Worm (Caenorhabditis elegans) whole organism, L2 larva: ENCODE data around the gene Y49E10.16.

Experiments used
- C34F6.9 ChIP-seq: fragments of 150-350 bp; optimal IDR thresholded peaks from 2 replicates; lab custom pipeline; 2014; ENCODE audit warnings: missing biosample characterization, missing genetic modification characterization
- F13H6.1 ChIP-seq: sonication (generic microtip); optimal IDR thresholded peaks from 2 replicates; lab custom pipeline; 2016; ENCODE audit warnings: missing genetic modification characterization, missing compliant biosample characterization
- R02D3.7 ChIP-seq: fragments of 150-350 bp; optimal IDR thresholded peaks from 2 replicates; lab custom pipeline; 2014; ENCODE audit warnings: missing biosample characterization, missing genetic modification characterization
- Y55F3AM.14 ChIP-seq: fragments of 200-800 bp; sonication (Bioruptor generic); optimal IDR thresholded peaks from 2 replicates; lab custom pipeline; 2018; ENCODE audit warnings: mild to moderate bottlenecking, missing genetic modification characterization, missing compliant biosample characterization
- alr-1 ChIP-seq: fragments of 150-350 bp; optimal IDR thresholded peaks from 2 replicates; lab custom pipeline; 2014; ENCODE audit warnings: missing biosample characterization, missing genetic modification characterization
- aly-2 ChIP-seq: fragments of 150-350 bp; optimal IDR thresholded peaks from 2 replicates; lab custom pipeline; 2014; ENCODE audit warnings: missing biosample characterization, missing genetic modification characterization
- ama-1 ChIP-seq: fragments of 150-350 bp; optimal IDR thresholded peaks from 2 replicates; lab custom pipeline; 2018; ENCODE audit warnings: inconsistent platforms
- blmp-1 ChIP-seq: sonication (generic microtip); optimal IDR thresholded peaks from 2 replicates; lab custom pipeline; 2017; ENCODE audit warnings: missing genetic modification characterization, mild to moderate bottlenecking, missing compliant biosample characterization, antibody characterized with exemption, moderate library complexity; ENCODE audit not compliant: insufficient read depth
- ceh-82 ChIP-seq: fragments of 150-350 bp; optimal IDR thresholded peaks from 2 replicates; lab custom pipeline; 2014; ENCODE audit warnings: missing biosample characterization, missing genetic modification characterization
- crh-2 ChIP-seq: sonication (generic microtip); optimal IDR thresholded peaks from 2 replicates; lab custom pipeline; 2017; ENCODE audit warnings: missing biosample characterization, missing genetic modification characterization
- elt-1 ChIP-seq: fragments of 150-350 bp; optimal IDR thresholded peaks from 2 replicates; lab custom pipeline; 2014; ENCODE audit warnings: missing biosample characterization, missing genetic modification characterization
- elt-3 ChIP-seq: sonication (generic microtip); optimal IDR thresholded peaks from 2 replicates; lab custom pipeline; 2017; ENCODE audit warnings: missing biosample characterization, missing genetic modification characterization
- fos-1 ChIP-seq: fragments of 150-350 bp; optimal IDR thresholded peaks from 2 replicates; lab custom pipeline; 2014; ENCODE audit warnings: missing biosample characterization, missing genetic modification characterization
- gmeb-1 ChIP-seq: fragments of 150-350 bp; optimal IDR thresholded peaks from 2 replicates; lab custom pipeline; 2014; ENCODE audit warnings: missing biosample characterization, missing genetic modification characterization
- lin-13 ChIP-seq: fragments of 150-350 bp; optimal IDR thresholded peaks from 2 replicates; lab custom pipeline; 2014; ENCODE audit warnings: missing biosample characterization, missing genetic modification reagents, missing genetic modification characterization
- lsy-2 ChIP-seq, 2 experiments: fragments of 150-350 bp in 1 of 2; sonication (generic microtip) in 1 of 2; optimal IDR thresholded peaks; 2 replicates each; lab custom pipeline; 2014 to 2017; ENCODE audit warnings: missing biosample characterization in 2 of 2, missing genetic modification characterization in 2 of 2
- mab-5 ChIP-seq: fragments of 150-350 bp; optimal IDR thresholded peaks from 2 replicates; lab custom pipeline; 2014; ENCODE audit warnings: missing biosample characterization, missing genetic modification characterization
- mbf-1 ChIP-seq: sonication (generic microtip); optimal IDR thresholded peaks from 2 replicates; lab custom pipeline; 2017; ENCODE audit warnings: missing biosample characterization, missing genetic modification characterization
- nhr-10 ChIP-seq: sonication (generic microtip); optimal IDR thresholded peaks from 2 replicates; lab custom pipeline; 2017; ENCODE audit warnings: missing biosample characterization, missing genetic modification characterization
- nhr-11 ChIP-seq: fragments of 150-350 bp; optimal IDR thresholded peaks from 2 replicates; lab custom pipeline; 2014; ENCODE audit warnings: missing biosample characterization, missing genetic modification characterization
- nhr-12 ChIP-seq: fragments of 150-350 bp; optimal IDR thresholded peaks from 2 replicates; lab custom pipeline; 2014; ENCODE audit warnings: missing biosample characterization, missing genetic modification characterization
- nhr-129 ChIP-seq: fragments of 150-350 bp; optimal IDR thresholded peaks from 2 replicates; lab custom pipeline; 2014; ENCODE audit warnings: missing biosample characterization, missing genetic modification characterization
- nhr-25 ChIP-seq: fragments of 150-350 bp; sonication (generic microtip); optimal IDR thresholded peaks from 3 replicates; lab custom pipeline; 2014; ENCODE audit warnings: missing biosample characterization, missing genetic modification characterization
- nhr-6 ChIP-seq: fragments of 150-350 bp; optimal IDR thresholded peaks from 2 replicates; lab custom pipeline; 2014; ENCODE audit warnings: missing biosample characterization, missing genetic modification characterization
- sma-3 ChIP-seq: sonication (generic microtip); optimal IDR thresholded peaks from 2 replicates; lab custom pipeline; 2016; ENCODE audit warnings: missing genetic modification reagents, missing genetic modification characterization, missing compliant biosample characterization
- sma-9 ChIP-seq, 2 experiments: fragments of 150-350 bp in 1 of 2; sonication (generic microtip) in 1 of 2; optimal IDR thresholded peaks; 2 replicates each; lab custom pipeline; 2014 to 2016; ENCODE audit warnings: missing genetic modification characterization in 2 of 2, mild to moderate bottlenecking in 1 of 2, missing biosample characterization in 1 of 2, missing compliant biosample characterization in 1 of 2, missing genetic modification reagents in 1 of 2, moderate library complexity in 1 of 2
- unc-39 ChIP-seq: fragments of 150-350 bp; optimal IDR thresholded peaks from 2 replicates; lab custom pipeline; 2014; ENCODE audit warnings: missing biosample characterization, missing genetic modification characterization
- unc-55 ChIP-seq: fragments of 150-350 bp; sonication (generic microtip); optimal IDR thresholded peaks from 3 replicates; lab custom pipeline; 2014; ENCODE audit warnings: missing biosample characterization, missing genetic modification reagents, missing genetic modification characterization
- unc-62 ChIP-seq: fragments of 150-350 bp; optimal IDR thresholded peaks from 2 replicates; lab custom pipeline; 2014; ENCODE audit warnings: missing biosample characterization, missing genetic modification reagents, missing genetic modification characterization
- ztf-11 ChIP-seq: sonication (generic microtip); optimal IDR thresholded peaks from 2 replicates; lab custom pipeline; 2017; ENCODE audit warnings: missing biosample characterization, missing genetic modification characterization
- ztf-4 ChIP-seq: fragments of 150-350 bp; optimal IDR thresholded peaks from 2 replicates; lab custom pipeline; 2014; ENCODE audit warnings: missing biosample characterization, missing genetic modification characterization

Y49E10.16 gene

DNA sequence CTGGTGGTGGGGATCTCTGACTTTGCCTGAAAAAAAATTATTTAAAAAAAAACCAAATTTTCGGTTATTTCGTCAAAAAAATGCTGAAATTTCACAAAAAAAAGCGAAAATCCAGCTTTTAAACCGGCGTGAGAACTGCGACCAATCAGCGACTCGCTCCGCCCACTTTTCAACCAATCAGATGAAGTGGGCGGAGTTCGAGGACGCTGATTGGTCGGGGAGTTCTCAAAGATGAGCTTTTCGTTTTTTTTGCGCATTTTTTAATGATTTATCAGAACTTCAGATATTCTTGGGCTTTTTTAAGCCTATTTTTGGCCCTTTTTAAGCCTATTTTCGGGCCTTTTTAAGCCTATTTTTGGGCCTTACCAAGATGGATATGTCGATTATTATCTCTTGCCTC is 10.1 kb upstream of the Y49E10.16 start:
- TF ChIP-seq unc-62 (GFP tag; lab: Kevin White, UChicago) (no peak), elt-1 (tag; lab: Kevin White, UChicago) (no peak)

ce11 chrIII:12421708-12422107 is 8.6 kb upstream of the Y49E10.16 start, which contains the start of gene tat-1:
Gene tat-1 (minus strand): TSS chrIII:12421718.
- TF ChIP-seq R02D3.7 = no peak
- peak; percentile 42 for TF ChIP-seq unc-55
- no peak for TF ChIP-seq nhr-12
- TF ChIP-seq lin-13 (GFP tag; lab: Kevin White, UChicago) = no peak
- TF ChIP-seq C34F6.9 (tag; lab: Kevin White, UChicago) = peak; percentile 2
- no peak for TF ChIP-seq sma-9 (GFP tag; optimal IDR thresholded peaks at IDR 0.05; lab: Kevin White, UChicago)
- no peak for TF ChIP-seq sma-9 (tag; optimal IDR thresholded peaks at IDR 0.05; lab: Kevin White, UChicago)
- no peak for TF ChIP-seq nhr-129 (tag; lab: Kevin White, UChicago)

- no peak for TF ChIP-seq unc-55
- no peak for TF ChIP-seq sma-3
- peak; percentile 76 for TF ChIP-seq nhr-129 (tag; lab: Kevin White, UChicago)
- peak; percentile 97 for TF ChIP-seq fos-1 (tag; lab: Kevin White, UChicago)
- TF ChIP-seq gmeb-1 (tag; lab: Kevin White, UChicago) = peak; percentile 31
- peak; percentile 12 for TF ChIP-seq C34F6.9 (tag; lab: Kevin White, UChicago)
- peak; percentile 45 for TF ChIP-seq F13H6.1
Measured at ce11 chrIII:12424066-12424465, 6.2 kb upstream of the Y49E10.16 start.

DNA sequence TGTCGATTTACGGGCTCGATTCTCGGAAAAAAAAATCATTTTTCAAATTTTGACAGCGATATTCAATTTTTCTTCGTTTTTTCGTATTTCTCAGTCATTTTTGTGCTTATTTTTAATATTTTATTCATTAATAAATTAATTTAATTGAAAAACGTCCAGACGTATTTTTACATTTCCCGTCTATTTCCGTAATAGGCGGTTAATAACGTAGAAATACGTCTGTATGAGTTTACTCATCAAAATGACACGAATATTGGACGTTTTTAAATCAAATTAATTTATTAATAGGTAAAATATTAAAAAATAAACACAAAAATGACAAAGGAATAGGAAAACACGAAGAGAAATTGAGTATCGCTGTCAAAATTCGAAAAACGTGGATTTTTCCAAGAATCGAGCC is 5.6 kb upstream of the Y49E10.16 start:
- TF ChIP-seq nhr-25 (peak; percentile 94), ama-1 (lab: Kevin White, UChicago) (no peak)
- TF ChIP-seq, all 48 proteins: peak for 1

- TF ChIP-seq nhr-10 (tag; lab: Kevin White, UChicago) (no peak), mab-5 (tag; lab: Kevin White, UChicago) (peak; percentile 17), nhr-25 (peak; percentile 52), unc-62 (GFP tag; lab: Kevin White, UChicago) (no peak), nhr-12 (peak; percentile 81)
Measured at ce11 chrIII:12425846-12426405, 4.4 kb upstream of the Y49E10.16 start.

ce11 chrIII:12426558-12426957 is 3.8 kb upstream of the Y49E10.16 start, which contains the start of gene pie-1:
Gene pie-1 (plus strand): TSS chrIII:12426893.
- TF ChIP-seq ceh-82 = no peak
- no peak for TF ChIP-seq aly-2 (tag; lab: Kevin White, UChicago)

DNA sequence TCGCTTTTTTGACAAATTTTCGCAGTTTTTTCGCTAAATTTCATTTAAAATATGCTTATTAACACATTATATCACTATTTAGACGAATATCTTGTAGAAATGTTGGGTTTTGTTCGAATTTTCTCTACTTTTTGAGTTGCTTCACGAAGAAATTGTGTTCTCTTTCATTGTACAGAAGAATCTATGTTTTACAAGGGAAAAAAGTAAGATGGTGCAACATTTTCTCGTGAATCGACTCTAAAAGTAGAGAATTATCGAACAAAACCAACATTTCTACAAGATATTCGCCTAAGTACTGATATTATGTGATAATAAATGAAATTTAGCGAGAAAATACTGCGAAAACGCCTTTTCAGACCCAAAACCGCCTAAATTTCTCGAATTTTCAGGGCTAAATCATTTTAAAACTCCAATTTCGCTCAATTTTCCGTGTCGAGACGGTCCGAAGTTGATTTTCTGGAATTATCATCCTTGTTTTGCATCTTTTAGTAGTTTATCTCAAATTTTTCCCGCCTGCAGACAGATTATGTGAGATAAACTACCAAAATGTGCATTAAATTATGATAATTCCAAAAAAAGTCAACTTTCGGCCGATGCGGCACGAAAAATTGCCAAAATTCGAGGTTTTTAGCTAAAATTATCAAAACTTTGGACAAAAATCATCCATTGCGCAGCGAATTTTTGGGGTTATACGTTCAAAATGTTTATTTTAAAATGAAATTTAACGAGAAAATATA is 2.6 kb upstream of the Y49E10.16 start:
- TF ChIP-seq blmp-1 (tag; lab: Kevin White, UChicago) = peak; percentile 20
- no peak for TF ChIP-seq Y55F3AM.14 (GFP tag; lab: Kevin White, UChicago)
- no peak for TF ChIP-seq ztf-11 (tag; lab: Kevin White, UChicago)
- no peak for TF ChIP-seq lsy-2 (tag; optimal IDR thresholded peaks at IDR 0.05; lab: Kevin White, UChicago)
- TF ChIP-seq nhr-6 (tag; lab: Kevin White, UChicago) = no peak
- TF ChIP-seq C34F6.9 (tag; lab: Kevin White, UChicago) = no peak
- peak; percentile 89 for TF ChIP-seq nhr-25
- no peak for TF ChIP-seq unc-39 (tag; lab: Kevin White, UChicago)
- TF ChIP-seq R02D3.7 = no peak
- TF ChIP-seq ceh-82 = no peak
- no peak for TF ChIP-seq unc-55

- TF ChIP-seq nhr-129 (tag; lab: Kevin White, UChicago) = no peak
- TF ChIP-seq mbf-1 = no peak
- TF ChIP-seq F13H6.1 = no peak
- no peak for TF ChIP-seq lin-13 (GFP tag; lab: Kevin White, UChicago)
- TF ChIP-seq nhr-10 (tag; lab: Kevin White, UChicago) = no peak
- TF ChIP-seq alr-1 (tag; lab: Kevin White, UChicago) = no peak
- TF ChIP-seq crh-2 = no peak
- TF ChIP-seq nhr-25 = no peak
- TF ChIP-seq Y55F3AM.14 (GFP tag; lab: Kevin White, UChicago) = no peak
- TF ChIP-seq elt-3 (tag; lab: Kevin White, UChicago) = no peak
- TF ChIP-seq nhr-11 (tag; lab: Kevin White, UChicago) = no peak
- no peak for TF ChIP-seq ztf-4 (tag; lab: Kevin White, UChicago)
- TF ChIP-seq aly-2 (tag; lab: Kevin White, UChicago) = no peak
- no peak for TF ChIP-seq gmeb-1 (tag; lab: Kevin White, UChicago)
- TF ChIP-seq sma-9 (GFP tag; optimal IDR thresholded peaks at IDR 0.05; lab: Kevin White, UChicago) = no peak
- no peak for TF ChIP-seq sma-9 (tag; optimal IDR thresholded peaks at IDR 0.05; lab: Kevin White, UChicago)
Measured at ce11 chrIII:12428264-12428627, 2.1 kb upstream of the Y49E10.16 start.
